Fruit fly (Drosophila melanogaster): Measurements from ENCODE around the gene CG33159.

CG33159 gene

dm6 chr3L:3165399-3165798 lies 38.8 kb downstream of the CG33159 start (continued):
- TF ChIP-seq stwl (tag; optimal IDR thresholded peaks at IDR 0.05) (no peak), Scr (GFP tag; IDR thresholded peaks at IDR 0.05; ENCODE audit: partially characterized antibody) (no peak), gce (GFP tag; IDR thresholded peaks at IDR 0.05) (no peak), TFAM (GFP tag; optimal IDR thresholded peaks at IDR 0.05) (no peak), Fer3 (tag; optimal IDR thresholded peaks at IDR 0.05) (no peak), Ets65A (GFP tag) (no peak), Hand (GFP tag; optimal IDR thresholded peaks at IDR 0.05) (no peak), sens (GFP tag) (no peak), croc (GFP tag; conservative IDR thresholded peaks at IDR 0.05) (no peak), zfh1 (GFP tag; IDR thresholded peaks at IDR 0.05) (no peak), CG10959 (GFP tag; IDR thresholded peaks at IDR 0.05) (no peak), ftz-f1 (GFP tag; optimal IDR thresholded peaks at IDR 0.05) (peak; percentile 52), cwo (GFP tag; optimal IDR thresholded peaks at IDR 0.05) (no peak), crol (GFP tag; IDR thresholded peaks at IDR 0.05) (peak; percentile 66), Hey (tag; optimal IDR thresholded peaks at IDR 0.05) (no peak), ac (GFP tag; optimal IDR thresholded peaks at IDR 0.05) (no peak), tgo (GFP tag; IDR thresholded peaks at IDR 0.05) (no peak), cg (GFP tag; optimal IDR thresholded peaks at IDR 0.05) (peak; percentile 54), ab (GFP tag; optimal IDR thresholded peaks at IDR 0.05) (no peak), Ravus (GFP tag; IDR thresholded peaks at IDR 0.05) (no peak), D19A (tag; optimal IDR thresholded peaks at IDR 0.05) (no peak), sd (tag; optimal IDR thresholded peaks at IDR 0.05) (no peak), Usf (GFP tag; optimal IDR thresholded peaks at IDR 0.05) (no peak), CG34376 (GFP tag; optimal IDR thresholded peaks at IDR 0.05) (peak; percentile 26), Ada2b (GFP tag; IDR thresholded peaks at IDR 0.05) (no peak), Sox102F (GFP tag; optimal IDR thresholded peaks at IDR 0.05) (no peak), CG1529 (GFP tag; optimal IDR thresholded peaks at IDR 0.05) (no peak), Eip74EF (GFP tag; optimal IDR thresholded peaks at IDR 0.05) (no peak), ssp (GFP tag; IDR thresholded peaks at IDR 0.05) (no peak), Hr3 (GFP tag; optimal IDR thresholded peaks at IDR 0.05) (no peak), CG9609 (GFP tag; optimal IDR thresholded peaks at IDR 0.05) (no peak), al (GFP tag; IDR thresholded peaks at IDR 0.05) (no peak)

- TF ChIP-seq disco-r (GFP tag; optimal IDR thresholded peaks at IDR 0.05) (no peak), Mad (GFP tag; optimal IDR thresholded peaks at IDR 0.05) (peak; percentile 10), CG1603 (tag; optimal IDR thresholded peaks at IDR 0.05) (peak; percentile 68), YL-1 (GFP tag; optimal IDR thresholded peaks at IDR 0.05) (peak; percentile 24), PHDP (tag; optimal IDR thresholded peaks at IDR 0.05) (peak; percentile 4), Drgx (GFP tag; IDR thresholded peaks at IDR 0.05) (no peak), cato (GFP tag; optimal IDR thresholded peaks at IDR 0.05; ENCODE audit: borderline replicate concordance) (no peak), CkIIα-i1 (GFP tag; IDR thresholded peaks at IDR 0.05) (no peak), CG8478 (optimal IDR thresholded peaks at IDR 0.05) (no peak), CG14710 (tag; optimal IDR thresholded peaks at IDR 0.05) (peak; percentile 31), D19B (GFP tag; optimal IDR thresholded peaks at IDR 0.05) (peak; percentile 22), CG1233 (GFP tag; optimal IDR thresholded peaks at IDR 0.05) (no peak), Med (GFP tag) (peak; percentile 87), CG6175 (GFP tag; IDR thresholded peaks at IDR 0.05) (no peak), CG8359 (GFP tag; optimal IDR thresholded peaks at IDR 0.05; ENCODE audit: borderline replicate concordance) (no peak), lbe (GFP tag; optimal IDR thresholded peaks at IDR 0.05) (no peak), pb (GFP tag; optimal IDR thresholded peaks at IDR 0.05) (peak; percentile 7), luna (GFP tag; optimal IDR thresholded peaks at IDR 0.05) (no peak), CG10431 (GFP tag; optimal IDR thresholded peaks at IDR 0.05) (no peak), CG31365 (tag; optimal IDR thresholded peaks at IDR 0.05) (no peak), CG16863 (GFP tag; optimal IDR thresholded peaks at IDR 0.05) (no peak), CG3726 (GFP tag; IDR thresholded peaks at IDR 0.05) (no peak), pita (GFP tag; optimal IDR thresholded peaks at IDR 0.05) (no peak)
Observed at dm6 chr3L:3164951-3165350, 39.3 kb downstream of the CG33159 start, which contains the start of gene CG32280. CG32280 (plus strand) TSS chr3L:3165181.
